Worm (Caenorhabditis elegans): Measurements from ENCODE around the gene irld-18.

The irld-18 gene

ce11 chrIV:14610942-14611724, 30.3 kb upstream of the irld-18 start:
- TF ChIP-seq tbx-2 (tag; optimal IDR thresholded peaks at IDR 0.05) (peak; percentile 37), nhr-43 (tag; optimal IDR thresholded peaks at IDR 0.05; ENCODE audit: poor library complexity, severe bottlenecking) (peak; percentile 88), aly-2 (tag; optimal IDR thresholded peaks at IDR 0.05) (no peak), elt-2 (tag; optimal IDR thresholded peaks at IDR 0.05) (peak; percentile 69), nhr-11 (tag; optimal IDR thresholded peaks at IDR 0.05) (no peak), ceh-9 (tag; optimal IDR thresholded peaks at IDR 0.05) (no peak), pqm-1 (tag; optimal IDR thresholded peaks at IDR 0.05) (peak; percentile 43), lsy-12 (tag; optimal IDR thresholded peaks at IDR 0.05) (peak; percentile 30), hmg-11 (tag; optimal IDR thresholded peaks at IDR 0.05) (peak; percentile 1), elt-1 (tag; optimal IDR thresholded peaks at IDR 0.05) (peak; percentile 28), pha-4 (tag; optimal IDR thresholded peaks at IDR 0.05) (peak; percentile 63), nhr-25 (tag; optimal IDR thresholded peaks at IDR 0.05) (peak; percentile 89), fos-1 (tag; optimal IDR thresholded peaks at IDR 0.05) (no peak), skn-1 (tag; optimal IDR thresholded peaks at IDR 0.05) (no peak), ceh-16 (tag; optimal IDR thresholded peaks at IDR 0.05) (no peak), unc-62 (GFP tag; optimal IDR thresholded peaks at IDR 0.05) (peak; percentile 21), fkh-2 (tag; optimal IDR thresholded peaks at IDR 0.05) (no peak), snpc-4 (tag; optimal IDR thresholded peaks at IDR 0.05) (peak; percentile 65), ZK546.5 (tag; optimal IDR thresholded peaks at IDR 0.05) (no peak), nhr-23 (tag; optimal IDR thresholded peaks at IDR 0.05) (peak; percentile 96), nfya-1 (tag; optimal IDR thresholded peaks at IDR 0.05; ENCODE audit: insufficient read depth) (peak; percentile 41), egl-5 (tag; optimal IDR thresholded peaks at IDR 0.05) (no peak), sea-2 (GFP tag; optimal IDR thresholded peaks at IDR 0.05) (no peak), ceh-28 (tag; optimal IDR thresholded peaks at IDR 0.05) (no peak), nhr-76 (tag; optimal IDR thresholded peaks at IDR 0.05) (no peak), ztf-4 (tag; optimal IDR thresholded peaks at IDR 0.05) (no peak), ama-1 (optimal IDR thresholded peaks at IDR 0.05) (peak; percentile 12), R02D3.7 (tag; optimal IDR thresholded peaks at IDR 0.05) (peak; percentile 7), jun-1 (tag; optimal IDR thresholded peaks at IDR 0.05) (peak; percentile 79), lin-15B (tag; optimal IDR thresholded peaks at IDR 0.05) (peak; percentile 59)

DNA sequence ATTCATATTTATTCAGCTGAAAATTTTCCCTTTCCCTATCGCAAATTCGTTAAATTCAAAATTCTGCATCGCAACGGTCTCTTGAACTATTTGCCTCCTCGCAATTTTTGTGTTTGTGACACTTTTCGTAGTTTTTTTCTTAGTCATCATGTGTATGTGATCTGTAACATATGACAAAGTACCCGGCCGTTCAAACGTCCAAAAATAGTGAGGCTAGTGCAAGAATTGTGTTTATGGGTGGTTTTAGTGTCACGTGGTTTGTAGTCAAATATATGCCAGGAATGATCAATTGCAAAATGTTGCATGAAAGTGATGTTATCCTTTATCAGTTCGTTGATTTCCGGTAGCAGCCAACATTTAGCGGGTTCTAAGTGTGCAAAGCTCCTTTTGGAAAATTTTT, 28.9 kb upstream of the irld-18 start:
- TF ChIP-seq lin-15B (tag; optimal IDR thresholded peaks at IDR 0.05), result no peak
- peak; percentile 35 for TF ChIP-seq nhr-25 (tag; optimal IDR thresholded peaks at IDR 0.05)
- no peak for TF ChIP-seq R02D3.7 (tag; optimal IDR thresholded peaks at IDR 0.05)
- no peak for TF ChIP-seq fkh-2 (tag; optimal IDR thresholded peaks at IDR 0.05)
- TF ChIP-seq egl-5 (tag; optimal IDR thresholded peaks at IDR 0.05), result no peak
- no peak for TF ChIP-seq tbx-2 (tag; optimal IDR thresholded peaks at IDR 0.05)
- TF ChIP-seq fos-1 (tag; optimal IDR thresholded peaks at IDR 0.05), result no peak
- TF ChIP-seq ceh-9 (tag; optimal IDR thresholded peaks at IDR 0.05), result no peak
- no peak for TF ChIP-seq aly-2 (tag; optimal IDR thresholded peaks at IDR 0.05)
- TF ChIP-seq fkh-10 (GFP tag; optimal IDR thresholded peaks at IDR 0.05), result no peak
- TF ChIP-seq elt-2 (tag; optimal IDR thresholded peaks at IDR 0.05), result peak; percentile 56
- no peak for TF ChIP-seq ceh-28 (tag; optimal IDR thresholded peaks at IDR 0.05)
- TF ChIP-seq mml-1 (tag; optimal IDR thresholded peaks at IDR 0.05), result no peak
- TF ChIP-seq snpc-4 (tag; optimal IDR thresholded peaks at IDR 0.05), result no peak
- TF ChIP-seq nhr-77 (tag; optimal IDR thresholded peaks at IDR 0.05), result no peak
- no peak for TF ChIP-seq nhr-12 (tag; optimal IDR thresholded peaks at IDR 0.05)
- TF ChIP-seq unc-39 (tag; optimal IDR thresholded peaks at IDR 0.05), result no peak
- TF ChIP-seq nhr-28 (tag; optimal IDR thresholded peaks at IDR 0.05), result no peak
- TF ChIP-seq ceh-82 (tag; optimal IDR thresholded peaks at IDR 0.05), result no peak
- TF ChIP-seq elt-1 (tag; optimal IDR thresholded peaks at IDR 0.05), result no peak
- TF ChIP-seq lin-39 (tag; optimal IDR thresholded peaks at IDR 0.05), result no peak
- peak; percentile 79 for TF ChIP-seq pha-4 (tag; optimal IDR thresholded peaks at IDR 0.05)
- no peak for TF ChIP-seq lsy-12 (tag; optimal IDR thresholded peaks at IDR 0.05)
- no peak for TF ChIP-seq ceh-16 (tag; optimal IDR thresholded peaks at IDR 0.05)
- peak; percentile 40 for TF ChIP-seq jun-1 (tag; optimal IDR thresholded peaks at IDR 0.05)
- no peak for TF ChIP-seq ama-1 (optimal IDR thresholded peaks at IDR 0.05)
- peak; percentile 80 for TF ChIP-seq pqm-1 (tag; optimal IDR thresholded peaks at IDR 0.05)
- TF ChIP-seq hmg-11 (tag; optimal IDR thresholded peaks at IDR 0.05), result no peak
- TF ChIP-seq mdl-1 (tag; optimal IDR thresholded peaks at IDR 0.05), result no peak
- no peak for TF ChIP-seq nfya-1 (tag; optimal IDR thresholded peaks at IDR 0.05; ENCODE audit: insufficient read depth)
- TF ChIP-seq unc-62 (GFP tag; optimal IDR thresholded peaks at IDR 0.05), result no peak
- TF ChIP-seq sea-2 (GFP tag; optimal IDR thresholded peaks at IDR 0.05), result no peak
- TF ChIP-seq elt-3 (tag; optimal IDR thresholded peaks at IDR 0.05), result no peak
- no peak for TF ChIP-seq ztf-4 (tag; optimal IDR thresholded peaks at IDR 0.05)
- TF ChIP-seq zag-1 (tag; optimal IDR thresholded peaks at IDR 0.05), result no peak
- TF ChIP-seq nhr-11 (tag; optimal IDR thresholded peaks at IDR 0.05), result no peak
- TF ChIP-seq egl-27 (tag; optimal IDR thresholded peaks at IDR 0.05), result no peak
- no peak for TF ChIP-seq skn-1 (tag; optimal IDR thresholded peaks at IDR 0.05)
- TF ChIP-seq nhr-23 (tag; optimal IDR thresholded peaks at IDR 0.05), result peak; percentile 10
- TF ChIP-seq nhr-237 (tag; optimal IDR thresholded peaks at IDR 0.05), result no peak
- no peak for TF ChIP-seq ZK546.5 (tag; optimal IDR thresholded peaks at IDR 0.05)
- TF ChIP-seq nhr-67 (tag; optimal IDR thresholded peaks at IDR 0.05), result no peak
- no peak for TF ChIP-seq nhr-76 (tag; optimal IDR thresholded peaks at IDR 0.05)
- no peak for TF ChIP-seq ztf-11 (tag; optimal IDR thresholded peaks at IDR 0.05)
- no peak for TF ChIP-seq eor-1 (tag; optimal IDR thresholded peaks at IDR 0.05)
- TF ChIP-seq daf-12 (tag; optimal IDR thresholded peaks at IDR 0.05), result no peak
